Worm (Caenorhabditis elegans) whole organism, early embryonic: ENCODE data around the gene scpl-4.

Experiments used
- ama-1 ChIP-seq: fragments of 150-350 bp; optimal IDR thresholded peaks from 2 replicates; lab custom pipeline; 2014
- scrt-1 ChIP-seq: fragments of 200-800 bp; sonication (Bioruptor generic); IDR thresholded peaks from 2 replicates; pipeline ENCODE4 v1.3.6; 2022; ENCODE audit warnings: missing genetic modification characterization, missing compliant biosample characterization

DNA sequence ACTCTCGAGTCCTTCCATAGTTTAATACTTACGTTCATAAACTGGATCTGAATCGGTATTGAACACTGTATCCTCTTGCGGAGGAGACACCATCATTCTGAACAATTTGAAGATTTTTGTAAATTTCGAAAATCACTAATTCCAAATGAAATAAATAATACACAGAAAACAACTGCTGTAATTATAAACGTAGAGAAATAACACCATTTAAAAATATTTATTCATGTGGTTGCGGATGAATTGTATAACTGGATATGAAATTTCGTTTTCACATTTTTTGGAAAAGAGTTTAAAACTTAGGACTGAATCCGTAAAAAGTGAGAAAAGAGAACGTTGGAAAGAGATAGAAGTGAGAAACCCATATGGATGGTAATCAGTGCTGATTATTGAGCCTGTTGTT is 20.7 kb upstream of the scpl-4 start, which contains the start of gene mics-1:
- TF ChIP-seq ama-1 (lab: Kevin White, UChicago) (no peak), scrt-1 (GFP tag; lab: Robert Waterston, UW) (no peak)
